Fruit fly (Drosophila melanogaster) whole organism, wandering third instar larva: ENCODE measurements around the gene CG5180.

ENCODE experiments used
- Abd-B ChIP-seq: fragments of >200 bp; optimal IDR thresholded peaks from 2 replicates; lab custom pipeline; 2017; ENCODE audit warnings: missing biosample characterization, missing genetic modification characterization
- Dfd ChIP-seq: fragments of >200 bp; optimal IDR thresholded peaks from 2 replicates; lab custom pipeline; 2017; ENCODE audit warnings: missing biosample characterization, missing genetic modification characterization
- HLH106 ChIP-seq: fragments of 200-800 bp; optimal IDR thresholded peaks from 3 replicates; lab custom pipeline; 2019; ENCODE audit warnings: missing biosample characterization, mild to moderate bottlenecking, missing genetic modification characterization, moderate library complexity
- Hnf4 ChIP-seq: fragments of 200-800 bp; sonication (Bioruptor generic); optimal IDR thresholded peaks from 2 replicates; lab custom pipeline; 2016; ENCODE audit warnings: missing biosample characterization, mild to moderate bottlenecking, missing genetic modification characterization
- Hr78 ChIP-seq: fragments of >200 bp; optimal IDR thresholded peaks from 2 replicates; lab custom pipeline; 2017; ENCODE audit warnings: missing biosample characterization, missing genetic modification characterization
- Hr83 ChIP-seq: fragments of 200-300 bp; sonication (Bioruptor generic); optimal IDR thresholded peaks from 2 replicates; lab custom pipeline; 2016; ENCODE audit warnings: missing biosample characterization, mild to moderate bottlenecking, missing genetic modification characterization, moderate library complexity; ENCODE audit not compliant: poor library complexity, severe bottlenecking
- Jra ChIP-seq: sonication (Bioruptor generic); optimal IDR thresholded peaks from 2 replicates; lab custom pipeline; 2016; ENCODE audit warnings: missing biosample characterization, missing genetic modification characterization
- Myc ChIP-seq: fragments of >200 bp; optimal IDR thresholded peaks from 2 replicates; lab custom pipeline; 2017
- br ChIP-seq: fragments of 200-800 bp; sonication (Bioruptor generic); optimal IDR thresholded peaks from 2 replicates; lab custom pipeline; 2016; ENCODE audit warnings: missing biosample characterization, missing genetic modification characterization
- lola ChIP-seq: fragments of >200 bp; optimal IDR thresholded peaks from 2 replicates; lab custom pipeline; 2017; ENCODE audit warnings: missing biosample characterization, missing genetic modification characterization
- usp ChIP-seq: fragments of >200 bp; optimal IDR thresholded peaks from 2 replicates; lab custom pipeline; 2017; ENCODE audit warnings: missing biosample characterization, missing genetic modification characterization

dm6 chr3R:20546662-20547620 lies 10.8 kb upstream of the CG5180 start:
- no peak for TF ChIP-seq Hr83 (GFP tag; lab: Kevin White, UChicago)
- TF ChIP-seq br: no peak
- no peak for TF ChIP-seq Dfd
- TF ChIP-seq usp (GFP tag; lab: Kevin White, UChicago): no peak
- no peak for TF ChIP-seq Jra
- no peak for TF ChIP-seq Hr78 (GFP tag; lab: Kevin White, UChicago)
- no peak for TF ChIP-seq HLH106 (tag; lab: Kevin White, UChicago)
- TF ChIP-seq Myc (lab: Kevin White, UChicago): no peak
- no peak for TF ChIP-seq Hnf4
- no peak for TF ChIP-seq lola (GFP tag; lab: Kevin White, UChicago)
- TF ChIP-seq Abd-B: no peak
